Worm (Caenorhabditis elegans): Measurements from ENCODE around the gene heri-1.

The heri-1 gene

DNA sequence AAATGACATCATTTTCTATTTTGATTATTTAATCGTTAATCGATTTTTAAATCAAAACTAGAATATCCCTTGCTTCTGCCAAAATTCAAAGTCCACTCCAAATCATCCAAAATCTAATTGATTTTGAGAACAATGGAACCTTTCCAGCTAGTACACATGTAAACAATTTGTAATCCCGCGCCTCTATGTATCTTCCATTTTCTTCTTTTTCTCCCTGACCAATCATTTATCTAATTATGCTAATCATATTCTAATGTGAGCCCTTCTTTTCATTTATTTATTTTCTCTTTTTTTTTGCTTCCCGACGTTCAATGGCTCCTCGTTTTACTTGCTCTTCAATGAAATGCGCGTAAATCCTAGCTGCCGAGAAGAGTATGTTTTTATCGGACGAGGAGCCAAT, 25.1 kb upstream of the heri-1 start:
- TF ChIP-seq ets-7 (tag; optimal IDR thresholded peaks at IDR 0.05) (no peak), aly-1 (tag; optimal IDR thresholded peaks at IDR 0.05) (no peak), F13C5.2 (tag; optimal IDR thresholded peaks at IDR 0.05) (no peak), ceh-36 (tag; optimal IDR thresholded peaks at IDR 0.05) (no peak), scrt-1 (GFP tag; IDR thresholded peaks at IDR 0.05) (no peak), hmg-4 (GFP tag; optimal IDR thresholded peaks at IDR 0.05) (no peak), flt-1 (GFP tag; IDR thresholded peaks at IDR 0.05) (no peak), sea-1 (GFP tag; conservative IDR thresholded peaks at IDR 0.05) (no peak), ceh-13 (GFP tag; optimal IDR thresholded peaks at IDR 0.05) (no peak), B0310.2 (tag; optimal IDR thresholded peaks at IDR 0.05) (no peak), tra-4 (tag; optimal IDR thresholded peaks at IDR 0.05) (no peak), pes-1 (GFP tag; IDR thresholded peaks at IDR 0.05) (no peak), tbx-37 (GFP tag; conservative IDR thresholded peaks at IDR 0.05) (no peak), ama-1 (optimal IDR thresholded peaks at IDR 0.05) (no peak), tbx-11 (GFP tag; IDR thresholded peaks at IDR 0.05) (no peak), hnd-1 (tag; optimal IDR thresholded peaks at IDR 0.05) (no peak), hmbx-1 (tag; optimal IDR thresholded peaks at IDR 0.05) (no peak)

DNA sequence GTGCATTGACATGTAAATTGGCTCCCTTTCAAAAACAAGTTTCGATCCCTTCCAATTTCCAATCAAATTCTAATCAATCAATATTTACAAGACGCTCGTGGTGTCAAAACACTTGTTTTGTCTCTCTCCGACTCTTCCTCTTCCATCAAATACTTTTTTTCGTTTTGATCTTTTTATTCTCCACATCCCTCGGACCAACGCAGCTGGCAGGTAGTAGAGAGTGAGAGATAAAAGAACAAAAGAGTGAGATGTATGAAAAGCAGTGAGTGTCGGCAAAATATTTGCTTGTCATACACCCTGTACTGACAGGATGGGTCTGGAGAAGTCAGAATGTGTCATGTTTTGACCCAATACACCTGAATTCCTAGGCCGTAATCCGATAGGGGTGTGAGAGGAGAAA, 23.7 kb upstream of the heri-1 start:
- no peak for TF ChIP-seq tbx-11 (GFP tag; IDR thresholded peaks at IDR 0.05)
- no peak for TF ChIP-seq aly-1 (tag; optimal IDR thresholded peaks at IDR 0.05)
- TF ChIP-seq ceh-36 (tag; optimal IDR thresholded peaks at IDR 0.05): no peak
- no peak for TF ChIP-seq pes-1 (GFP tag; IDR thresholded peaks at IDR 0.05)

DNA sequence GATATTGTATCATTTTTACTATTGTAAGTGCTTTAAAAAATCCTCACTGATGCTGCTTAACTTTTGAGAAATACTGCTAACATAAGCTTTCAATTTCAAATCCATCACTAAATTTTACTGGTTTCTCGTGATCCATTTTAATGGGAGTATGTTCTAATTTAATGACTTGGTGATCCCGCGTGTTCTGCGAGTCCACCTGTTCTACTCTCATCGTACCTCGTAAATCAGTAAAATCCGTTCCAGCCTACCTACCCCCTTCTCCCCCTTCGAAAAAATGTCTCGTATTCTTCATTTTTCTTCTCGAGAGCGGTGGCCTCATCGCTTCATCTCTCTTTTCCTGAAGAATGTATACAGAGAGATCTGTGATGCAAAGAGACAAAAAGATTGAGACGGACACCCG, 22.5 kb upstream of the heri-1 start:
- no peak for TF ChIP-seq tbx-37 (GFP tag; conservative IDR thresholded peaks at IDR 0.05)
- TF ChIP-seq tra-4 (tag; optimal IDR thresholded peaks at IDR 0.05): no peak
- no peak for TF ChIP-seq ama-1 (optimal IDR thresholded peaks at IDR 0.05)
- no peak for TF ChIP-seq flt-1 (GFP tag; IDR thresholded peaks at IDR 0.05)
- TF ChIP-seq aly-1 (tag; optimal IDR thresholded peaks at IDR 0.05): no peak
- no peak for TF ChIP-seq ets-7 (tag; optimal IDR thresholded peaks at IDR 0.05)
- TF ChIP-seq hmg-4 (GFP tag; optimal IDR thresholded peaks at IDR 0.05): no peak
- no peak for TF ChIP-seq ceh-13 (GFP tag; optimal IDR thresholded peaks at IDR 0.05)
- TF ChIP-seq F13C5.2 (tag; optimal IDR thresholded peaks at IDR 0.05): no peak
- no peak for TF ChIP-seq scrt-1 (GFP tag; IDR thresholded peaks at IDR 0.05)
- no peak for TF ChIP-seq sea-1 (GFP tag; conservative IDR thresholded peaks at IDR 0.05)
- no peak for TF ChIP-seq ceh-36 (tag; optimal IDR thresholded peaks at IDR 0.05)

DNA sequence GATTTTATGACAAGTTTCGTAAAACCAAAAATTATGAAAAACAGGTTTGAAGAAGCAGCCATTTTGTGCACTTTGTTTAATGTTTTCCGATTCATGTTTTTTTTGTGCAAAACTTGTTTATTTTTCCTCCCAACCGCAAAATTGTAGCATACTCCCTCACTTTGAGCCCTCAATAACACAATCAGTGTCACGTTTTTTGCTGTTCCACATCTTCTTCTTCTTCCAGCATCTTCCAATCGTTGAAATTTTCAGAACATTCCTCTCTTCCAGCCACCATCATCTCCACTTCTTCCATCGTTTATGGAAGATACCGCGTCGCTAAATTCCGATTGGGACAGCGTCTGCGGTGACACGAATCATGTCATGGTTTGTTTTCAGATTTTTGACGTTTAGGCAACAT, 19.6 kb upstream of the heri-1 start, which contains the start of gene abts-3:
abts-3 (plus strand) TSS at position 301 of the 400 bp plus-strand sequence.
- TF ChIP-seq sea-1 (GFP tag; conservative IDR thresholded peaks at IDR 0.05): no peak
- TF ChIP-seq pes-1 (GFP tag; IDR thresholded peaks at IDR 0.05): no peak
- TF ChIP-seq hmg-4 (GFP tag; optimal IDR thresholded peaks at IDR 0.05): no peak
- no peak for TF ChIP-seq aly-1 (tag; optimal IDR thresholded peaks at IDR 0.05)
- no peak for TF ChIP-seq ceh-36 (tag; optimal IDR thresholded peaks at IDR 0.05)
- TF ChIP-seq F13C5.2 (tag; optimal IDR thresholded peaks at IDR 0.05): no peak
- no peak for TF ChIP-seq tbx-37 (GFP tag; conservative IDR thresholded peaks at IDR 0.05)
- TF ChIP-seq ceh-13 (GFP tag; optimal IDR thresholded peaks at IDR 0.05): no peak
- TF ChIP-seq scrt-1 (GFP tag; IDR thresholded peaks at IDR 0.05): no peak
- no peak for TF ChIP-seq hnd-1 (tag; optimal IDR thresholded peaks at IDR 0.05)

DNA sequence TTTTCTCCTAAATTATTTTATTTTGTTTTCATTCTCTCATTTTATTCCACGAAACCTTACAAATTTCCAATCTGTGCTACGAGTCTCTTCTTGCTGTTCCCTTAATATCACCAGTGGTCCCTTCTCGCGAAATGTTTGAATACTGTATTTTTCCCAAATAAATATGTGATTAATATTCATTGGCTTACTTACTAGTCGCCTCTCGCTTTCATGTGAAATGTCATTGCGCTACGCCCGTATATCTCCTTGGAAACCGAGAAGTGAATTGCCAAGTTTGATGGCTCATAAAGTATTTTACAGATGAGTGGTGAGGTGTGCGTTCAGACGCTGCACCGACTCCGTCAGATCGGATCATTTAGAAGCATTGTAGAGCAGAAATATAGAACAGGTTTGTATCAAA, 12.3 kb upstream of the heri-1 start, which contains the start of gene rars-2:
rars-2 (plus strand) TSS at position 301 of the 400 bp plus-strand sequence.
- no peak for TF ChIP-seq aly-1 (tag; optimal IDR thresholded peaks at IDR 0.05)
- no peak for TF ChIP-seq ceh-36 (tag; optimal IDR thresholded peaks at IDR 0.05)
- no peak for TF ChIP-seq hmg-4 (GFP tag; optimal IDR thresholded peaks at IDR 0.05)

DNA sequence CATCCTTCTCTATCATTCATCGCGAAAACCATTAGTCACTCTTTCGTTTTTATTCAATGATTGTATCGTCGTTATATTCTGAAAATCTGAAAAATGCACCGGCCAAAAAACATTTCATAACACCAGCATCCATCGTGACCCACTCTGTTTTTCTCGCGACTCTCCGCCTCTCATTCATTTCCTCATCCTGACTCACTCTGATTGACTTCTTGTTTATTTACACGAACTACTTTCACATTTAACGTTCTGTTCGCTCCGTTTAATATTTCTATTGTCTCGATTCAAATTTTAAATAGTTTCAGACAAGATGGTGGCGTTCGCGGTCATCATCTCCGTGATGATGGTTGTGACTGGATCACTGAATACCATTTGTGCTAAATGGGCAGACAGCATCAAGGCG, 10.5 kb upstream of the heri-1 start, which contains the start of gene C29H12.2:
C29H12.2 (plus strand) TSS at position 297 of the 400 bp plus-strand sequence.
- TF ChIP-seq tbx-37 (GFP tag; conservative IDR thresholded peaks at IDR 0.05) (no peak), flt-1 (GFP tag; IDR thresholded peaks at IDR 0.05) (no peak), aly-1 (tag; optimal IDR thresholded peaks at IDR 0.05) (no peak), F13C5.2 (tag; optimal IDR thresholded peaks at IDR 0.05) (no peak)

DNA sequence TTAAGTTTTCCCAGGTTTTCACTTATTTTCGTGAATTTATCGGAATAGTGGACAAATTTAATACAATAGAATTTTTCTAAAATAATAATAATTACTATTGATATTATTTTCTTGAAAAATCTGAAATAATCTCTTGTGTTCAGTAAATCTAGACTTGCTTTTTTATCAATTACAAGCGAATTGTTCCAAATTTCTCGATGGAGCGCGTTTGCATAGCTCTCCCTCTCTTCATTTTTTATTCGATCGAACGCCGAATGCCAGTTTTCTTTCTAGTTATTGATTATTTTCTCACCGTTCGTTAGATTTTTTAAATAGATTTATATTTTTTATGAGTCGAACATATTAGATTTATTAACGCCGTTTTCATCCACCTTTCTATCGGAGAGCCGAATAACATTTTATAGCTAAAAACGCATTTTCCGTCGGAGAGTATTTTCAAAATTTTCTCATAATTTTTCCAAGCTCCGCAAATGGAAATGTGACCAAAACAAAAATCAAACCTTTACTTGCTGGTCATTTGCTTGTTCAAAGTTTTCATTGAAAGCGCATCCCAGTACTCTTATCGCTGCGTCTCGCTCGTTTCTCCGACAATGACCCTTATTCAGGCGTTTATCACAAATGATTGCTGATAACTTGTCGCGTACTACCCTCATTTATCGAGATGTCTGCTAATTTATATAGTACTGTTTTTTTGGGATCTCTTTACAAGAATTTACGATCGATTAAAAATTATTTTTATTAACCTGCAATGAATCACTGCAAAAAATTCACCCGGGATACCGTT, 9.8 kb upstream of the heri-1 start:
- TF ChIP-seq tra-4 (tag; optimal IDR thresholded peaks at IDR 0.05) (no peak), hmg-4 (GFP tag; optimal IDR thresholded peaks at IDR 0.05) (no peak), ceh-36 (tag; optimal IDR thresholded peaks at IDR 0.05) (no peak), hmbx-1 (tag; optimal IDR thresholded peaks at IDR 0.05) (no peak), hnd-1 (tag; optimal IDR thresholded peaks at IDR 0.05) (no peak), F13C5.2 (tag; optimal IDR thresholded peaks at IDR 0.05) (no peak), scrt-1 (GFP tag; IDR thresholded peaks at IDR 0.05) (no peak), tbx-37 (GFP tag; conservative IDR thresholded peaks at IDR 0.05) (no peak), flt-1 (GFP tag; IDR thresholded peaks at IDR 0.05) (no peak), aly-1 (tag; optimal IDR thresholded peaks at IDR 0.05) (no peak), B0310.2 (tag; optimal IDR thresholded peaks at IDR 0.05) (no peak), tbx-11 (GFP tag; IDR thresholded peaks at IDR 0.05) (no peak), ama-1 (optimal IDR thresholded peaks at IDR 0.05) (no peak), pes-1 (GFP tag; IDR thresholded peaks at IDR 0.05) (no peak), ets-7 (tag; optimal IDR thresholded peaks at IDR 0.05) (no peak)

DNA sequence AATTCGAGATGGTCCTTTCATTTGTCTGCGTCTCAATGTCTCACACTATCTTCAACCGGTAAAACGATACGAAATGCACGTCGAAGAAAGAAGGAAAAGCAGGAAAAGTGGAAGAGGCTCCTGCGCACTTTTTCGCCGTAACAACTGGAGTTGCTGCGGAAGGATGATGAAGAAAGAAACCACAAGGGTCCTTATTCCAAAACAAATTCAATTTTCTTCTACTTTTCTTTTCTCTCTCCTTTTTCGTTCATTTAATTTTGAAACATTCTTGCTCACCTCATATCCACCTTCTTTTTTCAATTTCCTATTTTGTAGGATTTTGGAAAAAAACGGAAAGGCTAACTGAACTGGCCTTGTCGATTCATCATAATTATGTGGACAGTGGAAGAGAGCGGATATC, 7.6 kb upstream of the heri-1 start:
- TF ChIP-seq ets-7 (tag; optimal IDR thresholded peaks at IDR 0.05) (no peak), tra-4 (tag; optimal IDR thresholded peaks at IDR 0.05) (no peak), flt-1 (GFP tag; IDR thresholded peaks at IDR 0.05) (no peak), tbx-37 (GFP tag; conservative IDR thresholded peaks at IDR 0.05) (no peak)

All from whole organism, early embryonic.